Worm (Caenorhabditis elegans) whole organism, mixed stage, embryonic: ENCODE data around the gene F36H12.5.
"Not testable (repeated sequence)": the region's sequence is repeated elsewhere in the genome, so short reads cannot be mapped to it uniquely, and the experiment has no call there.

Source experiments
- M03D4.4 ChIP-seq: sonication (generic microtip); optimal IDR thresholded peaks from 2 replicates; lab custom pipeline; 2017; ENCODE audit warnings: mild to moderate bottlenecking, missing genetic modification characterization, missing compliant biosample characterization
- bed-3 ChIP-seq: fragments of 200-800 bp; sonication (Bioruptor generic); optimal IDR thresholded peaks from 3 replicates; lab custom pipeline; 2018; ENCODE audit warnings: mild to moderate bottlenecking, missing genetic modification characterization, moderate library complexity, missing compliant biosample characterization
- blmp-1 ChIP-seq: fragments of 150-350 bp; optimal IDR thresholded peaks from 2 replicates; lab custom pipeline; 2014; ENCODE audit warnings: missing biosample characterization, missing genetic modification characterization
- ceh-39 ChIP-seq: fragments of 150-350 bp; optimal IDR thresholded peaks from 2 replicates; lab custom pipeline; 2014; ENCODE audit warnings: missing biosample characterization, missing genetic modification characterization
- ceh-43 ChIP-seq: fragments of 200-800 bp; sonication (Bioruptor generic); optimal IDR thresholded peaks from 2 replicates; lab custom pipeline; 2018; ENCODE audit warnings: mild to moderate bottlenecking, missing genetic modification characterization, moderate library complexity, missing compliant biosample characterization
- ceh-83 ChIP-seq: fragments of 200-800 bp; sonication (Bioruptor generic); optimal IDR thresholded peaks from 2 replicates; lab custom pipeline; 2018; ENCODE audit warnings: mild to moderate bottlenecking, missing genetic modification characterization, missing compliant biosample characterization
- ces-1 ChIP-seq: fragments of 150-350 bp; optimal IDR thresholded peaks from 2 replicates; lab custom pipeline; 2014; ENCODE audit warnings: missing biosample characterization, missing genetic modification reagents, missing genetic modification characterization
- cnd-1 ChIP-seq: fragments of 200-800 bp; sonication (Bioruptor generic); optimal IDR thresholded peaks from 2 replicates; lab custom pipeline; 2018; ENCODE audit warnings: mild to moderate bottlenecking, missing genetic modification characterization, missing compliant biosample characterization
- elt-1 ChIP-seq: sonication (generic microtip); optimal IDR thresholded peaks from 2 replicates; lab custom pipeline; 2017; ENCODE audit warnings: missing genetic modification characterization, mild to moderate bottlenecking, missing compliant biosample characterization, antibody characterized with exemption, moderate library complexity, borderline replicate concordance; ENCODE audit not compliant: insufficient read depth
- elt-3 ChIP-seq: fragments of 150-350 bp; optimal IDR thresholded peaks from 2 replicates; lab custom pipeline; 2014; ENCODE audit warnings: missing biosample characterization, missing genetic modification characterization
- hlh-1 ChIP-seq: fragments of 150-350 bp; optimal IDR thresholded peaks from 2 replicates; lab custom pipeline; 2014; ENCODE audit warnings: missing biosample characterization, missing genetic modification reagents, missing genetic modification characterization
- lin-13 ChIP-seq: fragments of 150-350 bp; optimal IDR thresholded peaks from 2 replicates; lab custom pipeline; 2014; ENCODE audit warnings: missing biosample characterization, missing genetic modification characterization
- lin-32 ChIP-seq: fragments of 200-800 bp; sonication (Bioruptor generic); optimal IDR thresholded peaks from 2 replicates; lab custom pipeline; 2018; ENCODE audit warnings: mild to moderate bottlenecking, missing genetic modification characterization, missing compliant biosample characterization
- lsy-2 ChIP-seq: fragments of 150-350 bp; optimal IDR thresholded peaks from 2 replicates; lab custom pipeline; 2014; ENCODE audit warnings: missing biosample characterization, missing genetic modification characterization
- mep-1 ChIP-seq: fragments of 150-350 bp; optimal IDR thresholded peaks from 2 replicates; lab custom pipeline; 2017; ENCODE audit warnings: missing biosample characterization, missing genetic modification reagents, missing genetic modification characterization, inconsistent platforms
- mls-2 ChIP-seq: sonication (generic microtip); optimal IDR thresholded peaks from 2 replicates; lab custom pipeline; 2016; ENCODE audit warnings: mild to moderate bottlenecking, missing genetic modification characterization, moderate library complexity, missing compliant biosample characterization
- nhr-12 ChIP-seq: fragments of 150-350 bp; optimal IDR thresholded peaks from 2 replicates; lab custom pipeline; 2014; ENCODE audit warnings: missing biosample characterization, missing genetic modification characterization
- nhr-2 ChIP-seq: fragments of 150-350 bp; optimal IDR thresholded peaks from 2 replicates; lab custom pipeline; 2014; ENCODE audit warnings: missing biosample characterization, missing genetic modification characterization
- nhr-237 ChIP-seq: fragments of 150-350 bp; optimal IDR thresholded peaks from 2 replicates; lab custom pipeline; 2014; ENCODE audit warnings: missing biosample characterization, missing genetic modification characterization
- nhr-28 ChIP-seq: fragments of 150-350 bp; optimal IDR thresholded peaks from 2 replicates; lab custom pipeline; 2014; ENCODE audit warnings: missing biosample characterization, missing genetic modification characterization
- nhr-76 ChIP-seq: sonication (generic microtip); optimal IDR thresholded peaks from 2 replicates; lab custom pipeline; 2017; ENCODE audit warnings: missing biosample characterization, missing genetic modification characterization
- pha-4 ChIP-seq: fragments of 150-350 bp; optimal IDR thresholded peaks from 2 replicates; lab custom pipeline; 2018; ENCODE audit warnings: missing biosample characterization, missing genetic modification reagents, missing genetic modification characterization
- sem-2 ChIP-seq: fragments of 200-800 bp; sonication (Bioruptor generic); optimal IDR thresholded peaks from 2 replicates; lab custom pipeline; 2018; ENCODE audit warnings: mild to moderate bottlenecking, missing genetic modification characterization, missing compliant biosample characterization
- snpc-4 ChIP-seq: fragments of 150-350 bp; optimal IDR thresholded peaks from 2 replicates; lab custom pipeline; 2014; ENCODE audit warnings: missing biosample characterization, missing genetic modification characterization
- sptf-1 ChIP-seq: sonication (generic microtip); optimal IDR thresholded peaks from 2 replicates; lab custom pipeline; 2017; ENCODE audit warnings: mild to moderate bottlenecking, missing genetic modification characterization, moderate library complexity, missing compliant biosample characterization
- unc-120 ChIP-seq: sonication (generic microtip); optimal IDR thresholded peaks from 2 replicates; lab custom pipeline; 2017; ENCODE audit warnings: missing genetic modification characterization, missing compliant biosample characterization; ENCODE audit not compliant: poor library complexity, severe bottlenecking
- unc-39 ChIP-seq: fragments of 150-350 bp; optimal IDR thresholded peaks from 2 replicates; lab custom pipeline; 2014; ENCODE audit warnings: missing biosample characterization, missing genetic modification characterization
- unc-62 ChIP-seq: fragments of 150-350 bp; optimal IDR thresholded peaks from 2 replicates; lab custom pipeline; 2014; ENCODE audit warnings: missing biosample characterization, missing genetic modification reagents, missing genetic modification characterization
- zip-8 ChIP-seq: fragments of 150-350 bp; optimal IDR thresholded peaks from 2 replicates; lab custom pipeline; 2014; ENCODE audit warnings: missing biosample characterization, missing genetic modification characterization
- ztf-11 ChIP-seq: fragments of 150-350 bp; optimal IDR thresholded peaks from 2 replicates; lab custom pipeline; 2014; ENCODE audit warnings: missing biosample characterization, missing genetic modification characterization

The F36H12.5 gene

DNA sequence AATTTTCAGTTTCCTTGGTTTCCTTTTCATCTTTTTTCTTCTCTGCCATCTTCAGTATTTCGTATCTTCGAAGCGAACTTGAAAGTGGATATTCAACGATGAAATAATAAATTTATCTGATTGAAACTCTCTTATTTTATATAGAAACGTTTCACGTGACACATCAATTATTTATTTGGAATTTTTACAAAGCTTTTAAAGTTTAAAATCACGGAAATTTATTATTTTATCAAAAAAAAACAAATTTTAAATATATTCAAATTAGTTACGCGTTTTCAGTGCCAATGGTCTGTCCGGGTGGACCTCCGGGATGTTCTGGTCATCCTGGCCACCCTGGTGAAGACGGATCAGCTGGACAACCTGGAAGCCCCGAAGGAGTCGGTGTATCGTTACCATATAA lies 36.5 kb downstream of the F36H12.5 start, which contains the start of gene ZK354.7:
Gene ZK354.7 (minus strand): TSS at position 101 of the 400 bp plus-strand sequence.
- no peak for TF ChIP-seq ceh-39
- TF ChIP-seq, all 35 proteins: peak for 0

DNA sequence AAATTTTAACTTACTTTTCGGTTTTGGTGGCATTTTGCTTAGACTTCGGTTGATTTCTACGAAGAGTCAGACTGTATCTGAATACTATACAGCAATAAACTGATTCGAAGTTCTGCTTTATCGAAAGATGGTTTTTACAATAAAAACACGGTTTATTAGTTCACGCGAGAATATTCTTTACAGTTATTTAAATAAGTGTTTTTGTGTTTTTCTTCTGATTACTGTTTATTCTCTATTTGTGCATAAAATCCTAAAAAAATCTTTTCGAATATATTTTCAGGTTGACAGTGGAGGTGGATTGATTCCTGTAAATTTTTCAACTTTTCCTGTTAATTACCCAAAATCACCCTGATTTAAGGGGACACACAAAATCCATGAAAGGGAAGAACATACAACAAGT lies 39.5 kb downstream of the F36H12.5 start, which contains the start of gene ZK354.8:
Gene ZK354.8 (minus strand): TSS at position 101 of the 400 bp plus-strand sequence.
- no peak for TF ChIP-seq snpc-4 (tag; lab: Kevin White, UChicago)
- no peak for TF ChIP-seq sem-2 (GFP tag; lab: Kevin White, UChicago)
- no peak for TF ChIP-seq blmp-1 (tag; lab: Kevin White, UChicago)

DNA sequence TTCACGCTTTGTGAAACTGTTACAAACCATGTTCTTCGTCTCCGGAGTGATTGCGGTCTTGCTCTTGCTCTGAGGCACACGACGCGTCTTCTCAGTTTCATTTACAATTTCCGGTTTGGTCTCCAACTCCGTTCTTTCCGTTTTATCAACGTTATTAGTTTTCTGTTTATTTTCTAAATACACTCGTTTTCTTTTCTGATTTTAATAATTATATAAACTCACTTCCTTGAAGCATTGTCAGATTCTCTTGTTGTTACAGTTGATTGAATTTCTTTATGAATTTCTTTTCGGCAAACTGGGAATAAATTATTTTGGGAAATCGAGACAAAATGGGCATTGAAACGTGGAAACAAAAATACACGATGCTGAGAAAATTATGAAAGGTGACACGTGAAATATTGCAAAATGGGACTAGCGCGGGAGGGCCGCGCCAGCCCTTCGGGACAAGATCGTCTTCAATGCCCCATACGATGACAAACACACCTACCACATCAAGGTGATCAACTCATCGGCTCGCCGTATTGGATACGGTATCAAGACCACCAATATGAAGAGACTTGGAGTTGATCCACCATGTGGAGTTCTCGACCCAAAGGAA lies 41.6 kb downstream of the F36H12.5 start, which contains the start of the genes ZK354.9 and msp-58:
Gene ZK354.9 (minus strand): TSS at position 101 of the 598 bp plus-strand sequence.
Gene msp-58 (plus strand): TSS at position 548 of the 598 bp plus-strand sequence.
- TF ChIP-seq unc-62 (GFP tag; lab: Kevin White, UChicago); ztf-11 (tag; lab: Kevin White, UChicago); cnd-1 (tag; lab: Kevin White, UChicago): not testable (repeated sequence)

DNA sequence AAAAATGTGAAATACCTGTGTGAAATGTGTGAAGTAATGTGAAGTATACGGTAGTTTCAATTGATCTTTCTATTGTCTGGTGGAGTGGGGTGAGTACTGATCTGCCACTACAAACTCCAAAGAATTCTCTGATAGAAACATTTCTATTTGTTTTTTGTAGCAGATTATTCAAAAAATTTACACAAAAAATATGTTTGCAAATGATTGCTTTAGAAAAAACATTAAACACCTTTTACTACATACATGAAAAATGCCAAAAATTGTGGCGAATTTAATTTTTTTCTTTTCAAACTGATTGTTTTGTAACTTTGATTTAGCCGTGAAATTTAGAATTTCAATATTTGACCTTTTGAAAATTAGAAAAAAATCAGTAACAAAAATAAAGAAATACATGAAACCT lies 43.2 kb downstream of the F36H12.5 start, which contains the start of gene ZK354.3:
Gene ZK354.3 (plus strand): TSS at position 301 of the 400 bp plus-strand sequence.
- no peak for TF ChIP-seq mep-1 (tag; lab: Kevin White, UChicago)
- no peak for TF ChIP-seq elt-3 (tag; lab: Kevin White, UChicago)
- no peak for TF ChIP-seq unc-39 (tag; lab: Kevin White, UChicago)
- no peak for TF ChIP-seq ceh-39
- no peak for TF ChIP-seq lin-32
- no peak for TF ChIP-seq ceh-83 (GFP tag; lab: Kevin White, UChicago)
- no peak for TF ChIP-seq nhr-2 (tag; lab: Kevin White, UChicago)
- no peak for TF ChIP-seq sem-2 (GFP tag; lab: Kevin White, UChicago)
- TF ChIP-seq nhr-28 (tag; lab: Kevin White, UChicago) = no peak
- TF ChIP-seq pha-4 = no peak
- no peak for TF ChIP-seq ceh-43 (GFP tag; lab: Kevin White, UChicago)
- no peak for TF ChIP-seq elt-1 (tag; lab: Kevin White, UChicago)
- TF ChIP-seq hlh-1 (tag; lab: Kevin White, UChicago) = no peak
- TF ChIP-seq sptf-1 = no peak
- TF ChIP-seq nhr-237 = no peak
- no peak for TF ChIP-seq blmp-1 (tag; lab: Kevin White, UChicago)
- TF ChIP-seq, all 35 proteins: peak for 0

DNA sequence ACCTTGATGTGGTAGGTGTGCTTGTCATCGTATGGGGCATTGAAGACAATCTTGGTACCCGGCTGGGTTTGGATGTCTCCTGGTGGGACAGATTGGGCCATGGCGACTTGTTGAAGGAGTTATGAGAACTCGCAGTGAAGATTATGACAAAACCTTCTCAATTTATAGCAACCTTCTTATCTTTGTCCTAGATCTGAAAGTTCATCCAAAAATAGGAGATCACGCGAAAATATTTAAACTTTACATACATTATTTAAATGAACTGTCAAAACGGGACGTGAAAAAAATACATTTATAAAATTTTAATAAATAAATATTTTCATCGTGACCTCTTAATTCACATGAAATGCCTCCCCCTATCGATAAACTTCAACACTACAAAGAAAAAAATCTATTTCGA lies 46.4 kb downstream of the F36H12.5 start, which contains the start of the genes msp-59 and ZK354.2:
Gene msp-59 (minus strand): TSS at position 101 of the 400 bp plus-strand sequence.
Gene ZK354.2 (plus strand): TSS at position 395 of the 400 bp plus-strand sequence.
- not testable (repeated sequence) for TF ChIP-seq lsy-2; zip-8 (tag; lab: Kevin White, UChicago); nhr-237

DNA sequence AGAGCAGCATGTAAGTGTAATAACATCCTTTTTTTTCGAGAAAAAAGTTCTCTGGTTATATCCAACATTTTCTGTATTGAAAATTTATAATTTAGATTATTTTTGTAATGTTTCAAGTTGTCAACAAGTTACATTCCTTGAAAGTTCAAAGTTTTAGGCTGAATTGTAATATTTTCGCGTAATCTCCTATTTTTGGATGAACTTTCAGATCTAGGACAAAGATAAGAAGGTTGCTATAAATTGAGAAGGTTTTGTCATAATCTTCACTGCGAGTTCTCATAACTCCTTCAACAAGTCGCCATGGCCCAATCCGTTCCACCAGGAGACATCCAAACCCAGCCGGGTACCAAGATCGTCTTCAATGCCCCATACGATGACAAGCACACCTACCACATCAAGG lies 49.6 kb downstream of the F36H12.5 start, which contains the start of gene msp-65:
Gene msp-65 (plus strand): TSS at position 301 of the 400 bp plus-strand sequence.
- TF ChIP-seq mep-1 (tag; lab: Kevin White, UChicago); bed-3 (GFP tag; lab: Kevin White, UChicago); ceh-83 (GFP tag; lab: Kevin White, UChicago): not testable (repeated sequence)
- TF ChIP-seq, all 35 proteins: peak for 0; not testable (repeated sequence) for 35

DNA sequence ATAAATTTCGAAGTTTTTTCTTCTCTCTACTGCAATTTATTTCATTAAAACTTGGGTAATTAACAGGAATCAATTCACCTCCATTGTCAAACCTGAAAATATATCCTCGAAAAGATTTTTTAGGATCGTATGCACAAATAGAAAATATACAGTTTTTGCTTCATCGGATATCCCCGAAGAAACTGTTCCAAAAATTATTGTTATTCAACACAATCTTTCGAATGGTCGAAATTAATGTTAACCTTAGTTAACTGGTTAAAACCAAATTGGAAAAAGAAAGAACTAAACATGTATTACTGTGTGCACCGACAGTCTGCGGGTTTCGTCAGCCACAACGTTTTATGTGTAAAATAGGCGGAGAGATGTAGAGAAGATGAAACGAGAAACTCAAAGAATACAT lies 50.5 kb downstream of the F36H12.5 start:
- TF ChIP-seq sem-2 (GFP tag; lab: Kevin White, UChicago) (no peak), ztf-11 (tag; lab: Kevin White, UChicago) (no peak), mep-1 (tag; lab: Kevin White, UChicago) (no peak), lin-13 (tag; lab: Kevin White, UChicago) (no peak), M03D4.4 (no peak), nhr-76 (tag; lab: Kevin White, UChicago) (no peak), ceh-83 (GFP tag; lab: Kevin White, UChicago) (no peak), ces-1 (no peak), snpc-4 (tag; lab: Kevin White, UChicago) (no peak), nhr-12 (no peak), lsy-2 (no peak), elt-3 (tag; lab: Kevin White, UChicago) (no peak), nhr-28 (tag; lab: Kevin White, UChicago) (no peak), unc-39 (tag; lab: Kevin White, UChicago) (no peak), mls-2 (tag; lab: Kevin White, UChicago) (no peak), unc-120 (no peak), hlh-1 (tag; lab: Kevin White, UChicago) (no peak), sptf-1 (no peak)
